In genomic region chrX:2222181-2222790, dm6 we compare ENCODE assay signal across 1 fruit fly cellular context.
A peak's percentile ranks its signal among the peaks of the same experiment; 100 is the strongest.
TF ChIP-seq lines count a peak whose summit lies in the region.

Vinc (minus strand) TSS chrX:2222567.

TF ChIP-seq in whole organism, embryonic, 481 proteins besides CTCF, POLR2A, EP300 and RAD21 (continued from another document):
- TF ChIP-seq usp (GFP tag; optimal IDR thresholded peaks at IDR 0.05; lab: Kevin White, UChicago) (no peak), Ptx1 (GFP tag; IDR thresholded peaks at IDR 0.05; lab: Robert Waterston, UW) (peak; percentile 90), CG12071 (GFP tag; optimal IDR thresholded peaks at IDR 0.05; lab: Kevin White, UChicago) (peak; percentile 78), fd102C (GFP tag; optimal IDR thresholded peaks at IDR 0.05; lab: Kevin White, UChicago) (no peak), salm (tag; optimal IDR thresholded peaks at IDR 0.05; lab: Kevin White, UChicago) (peak; percentile 48), ci (GFP tag; IDR thresholded peaks at IDR 0.05; lab: Robert Waterston, UW) (no peak; the same call in 1 of the 3 replicates), D19B (GFP tag; optimal IDR thresholded peaks at IDR 0.05; lab: Kevin White, UChicago) (peak; percentile 84), gce (GFP tag; IDR thresholded peaks at IDR 0.05; lab: Robert Waterston, UW) (peak; percentile 57; the same call in 1 of the 3 replicates), kah (GFP tag; optimal IDR thresholded peaks at IDR 0.05; lab: Kevin White, UChicago) (peak; percentile 79), Sox102F (GFP tag; optimal IDR thresholded peaks at IDR 0.05; lab: Kevin White, UChicago) (no peak), ems (GFP tag; optimal IDR thresholded peaks at IDR 0.05; lab: Kevin White, UChicago) (peak; percentile 84), CG8281 (tag; optimal IDR thresholded peaks at IDR 0.05; lab: Kevin White, UChicago) (peak; percentile 77), wdn (GFP tag; IDR thresholded peaks at IDR 0.05; lab: Robert Waterston, UW) (peak; percentile 69; the same call in 1 of the 2 replicates), cas (GFP tag; IDR thresholded peaks at IDR 0.05; lab: Robert Waterston, UW) (peak; percentile 68; the same call in 1 of the 2 replicates), CG11696 (GFP tag; IDR thresholded peaks at IDR 0.05; lab: Robert Waterston, UW) (0 out of 2 replicates have a peak, but pooled peaks have one; percentile 16), Sry-β (GFP tag; optimal IDR thresholded peaks at IDR 0.05; lab: Kevin White, UChicago) (peak; percentile 53), wor (GFP tag; IDR thresholded peaks at IDR 0.05; lab: Robert Waterston, UW) (peak; percentile 44; the same call in 1 of the 2 replicates), Dip2 (GFP tag; IDR thresholded peaks at IDR 0.05; lab: Robert Waterston, UW) (no peak), CG6813 (GFP tag; optimal IDR thresholded peaks at IDR 0.05; lab: Kevin White, UChicago) (peak; percentile 85), Mad (GFP tag; optimal IDR thresholded peaks at IDR 0.05; lab: Kevin White, UChicago) (peak; percentile 34), CG13123 (GFP tag; optimal IDR thresholded peaks at IDR 0.05; lab: Kevin White, UChicago) (peak; percentile 49), CG15696 (tag; optimal IDR thresholded peaks at IDR 0.05; lab: Kevin White, UChicago) (peak; percentile 73), Ssrp (tag; optimal IDR thresholded peaks at IDR 0.05; lab: Kevin White, UChicago) (peak; percentile 54), CG8478 (optimal IDR thresholded peaks at IDR 0.05; lab: Kevin White, UChicago) (no peak), gsb-n (tag; optimal IDR thresholded peaks at IDR 0.05; lab: Kevin White, UChicago) (no peak), CG2712 (tag; optimal IDR thresholded peaks at IDR 0.05; lab: Kevin White, UChicago) (peak; percentile 89), CG33557 (GFP tag; optimal IDR thresholded peaks at IDR 0.05; lab: Kevin White, UChicago) (peak; percentile 39), lab (GFP tag; optimal IDR thresholded peaks at IDR 0.05; lab: Kevin White, UChicago) (peak; percentile 96), CG15601 (tag; optimal IDR thresholded peaks at IDR 0.05; lab: Kevin White, UChicago) (peak; percentile 54), da (GFP tag; optimal IDR thresholded peaks at IDR 0.05; lab: Kevin White, UChicago) (no peak), zen2 (GFP tag; IDR thresholded peaks at IDR 0.05; lab: Robert Waterston, UW; ENCODE audit: partially characterized antibody) (peak; percentile 41; the same call in 1 of the 3 replicates), Dll (GFP tag; IDR thresholded peaks at IDR 0.05; lab: Robert Waterston, UW; ENCODE audit: partially characterized antibody) (peak; percentile 50; the same call in 2 of the 4 replicates), CG3838 (GFP tag; optimal IDR thresholded peaks at IDR 0.05; lab: Kevin White, UChicago) (no peak), CG14860 (GFP tag; IDR thresholded peaks at IDR 0.05; lab: Robert Waterston, UW; ENCODE audit: partially characterized antibody) (0 out of 3 replicates have a peak, but pooled peaks have one; percentile 47), CG10321 (GFP tag; IDR thresholded peaks at IDR 0.05; lab: Robert Waterston, UW) (no peak), CG5245 (GFP tag; optimal IDR thresholded peaks at IDR 0.05; lab: Kevin White, UChicago) (peak; percentile 67), CkIIα-i1 (GFP tag; IDR thresholded peaks at IDR 0.05; lab: Robert Waterston, UW) (0 out of 2 replicates have a peak, but pooled peaks have one; percentile 46), CG17385 (GFP tag; optimal IDR thresholded peaks at IDR 0.05; lab: Kevin White, UChicago) (peak; percentile 96), mld (GFP tag; IDR thresholded peaks at IDR 0.05; lab: Robert Waterston, UW; ENCODE audit: partially characterized antibody) (no peak), CG7271 (tag; optimal IDR thresholded peaks at IDR 0.05; lab: Kevin White, UChicago) (no peak), Opbp (GFP tag; IDR thresholded peaks at IDR 0.05; lab: Robert Waterston, UW; ENCODE audit: partially characterized antibody) (peak; percentile 40; the same call in 2 of the 3 replicates), CG15514 (GFP tag; optimal IDR thresholded peaks at IDR 0.05; lab: Kevin White, UChicago) (peak; percentile 86), Vsx1 (GFP tag; optimal IDR thresholded peaks at IDR 0.05; lab: Kevin White, UChicago) (no peak), CG3065 (GFP tag; optimal IDR thresholded peaks at IDR 0.05; lab: Kevin White, UChicago) (no peak), NK7.1 (GFP tag; optimal IDR thresholded peaks at IDR 0.05; lab: Kevin White, UChicago) (peak; percentile 80), E2f2 (GFP tag; IDR thresholded peaks at IDR 0.05; lab: Robert Waterston, UW) (peak; percentile 86), CG2875 (GFP tag; optimal IDR thresholded peaks at IDR 0.05; lab: Kevin White, UChicago) (peak; percentile 26), bowl (GFP tag; IDR thresholded peaks at IDR 0.05; lab: Robert Waterston, UW) (peak; percentile 41; the same call in 1 of the 2 replicates), CG7786 (GFP tag; optimal IDR thresholded peaks at IDR 0.05; lab: Kevin White, UChicago) (peak; percentile 80), Hmx (GFP tag; optimal IDR thresholded peaks at IDR 0.05; lab: Kevin White, UChicago) (peak; percentile 76), schlank (tag; optimal IDR thresholded peaks at IDR 0.05; lab: Kevin White, UChicago) (peak; percentile 45), tap (tag; optimal IDR thresholded peaks at IDR 0.05; lab: Kevin White, UChicago) (peak; percentile 82), danr (GFP tag; IDR thresholded peaks at IDR 0.05; lab: Robert Waterston, UW) (peak; percentile 76), sens-2 (GFP tag; IDR thresholded peaks at IDR 0.05; lab: Robert Waterston, UW) (peak; percentile 64), CG2199 (GFP tag; IDR thresholded peaks at IDR 0.05; lab: Robert Waterston, UW) (0 out of 3 replicates have a peak, but pooled peaks have one; percentile 52), ap (GFP tag; IDR thresholded peaks at IDR 0.05; lab: Robert Waterston, UW) (peak; percentile 67), nmo (GFP tag; optimal IDR thresholded peaks at IDR 0.05; lab: Kevin White, UChicago) (peak; percentile 91), h (optimal IDR thresholded peaks at IDR 0.05; lab: Kevin White, UChicago) (no peak), en (GFP tag; optimal IDR thresholded peaks at IDR 0.05; lab: Kevin White, UChicago) (peak; percentile 82), pzg (GFP tag; optimal IDR thresholded peaks at IDR 0.05; lab: Kevin White, UChicago) (peak; percentile 42), esg (GFP tag; conservative IDR thresholded peaks at IDR 0.05; lab: Robert Waterston, UW) (peak; percentile 83), lilli (GFP tag; optimal IDR thresholded peaks at IDR 0.05; lab: Kevin White, UChicago) (peak; percentile 81), CG11560 (tag; IDR thresholded peaks at IDR 0.05; lab: Robert Waterston, UW) (peak; percentile 64; the same call in 2 of the 3 replicates), zfh2 (GFP tag; optimal IDR thresholded peaks at IDR 0.05; lab: Kevin White, UChicago) (peak; percentile 55), CG14441 (GFP tag; IDR thresholded peaks at IDR 0.05; lab: Robert Waterston, UW) (peak; percentile 84), pan (optimal IDR thresholded peaks at IDR 0.05; lab: Kevin White, UChicago) (no peak), pan (GFP tag; optimal IDR thresholded peaks at IDR 0.05 in 1 of 2, IDR thresholded peaks at IDR 0.05 in 1 of 2) (peak in 1 of 2 experiments; percentile 75), chinmo (GFP tag; IDR thresholded peaks at IDR 0.05; lab: Robert Waterston, UW; ENCODE audit: partially characterized antibody) (no peak), fd96Cb (tag; optimal IDR thresholded peaks at IDR 0.05; lab: Kevin White, UChicago) (peak; percentile 85), sens (GFP tag; lab: Kevin White, UChicago) (peak; percentile 98), gfzf (GFP tag; optimal IDR thresholded peaks at IDR 0.05; lab: Kevin White, UChicago) (no peak), CG4404 (GFP tag; IDR thresholded peaks at IDR 0.05; lab: Robert Waterston, UW) (peak; percentile 70), Elba2 (GFP tag; optimal IDR thresholded peaks at IDR 0.05; lab: Kevin White, UChicago) (no peak), NFAT (GFP tag; IDR thresholded peaks at IDR 0.05; lab: Robert Waterston, UW) (peak; percentile 80), hkb (optimal IDR thresholded peaks at IDR 0.05; lab: Kevin White, UChicago) (no peak), hkb (GFP tag; IDR thresholded peaks at IDR 0.05; lab: Robert Waterston, UW) (peak; percentile 86), Sin3A (optimal IDR thresholded peaks at IDR 0.05; lab: Kevin White, UChicago) (no peak), sug (tag; optimal IDR thresholded peaks at IDR 0.05; lab: Kevin White, UChicago) (peak; percentile 98), CG34224 (GFP tag; IDR thresholded peaks at IDR 0.05; lab: Robert Waterston, UW; ENCODE audit: partially characterized antibody) (0 out of 3 replicates have a peak, but pooled peaks have one; percentile 27), Scr (GFP tag; IDR thresholded peaks at IDR 0.05; lab: Robert Waterston, UW; ENCODE audit: partially characterized antibody) (peak; percentile 43; the same call in 1 of the 2 replicates), ERR (GFP tag; optimal IDR thresholded peaks at IDR 0.05; lab: Kevin White, UChicago) (peak; percentile 78), dan (GFP tag; IDR thresholded peaks at IDR 0.05; lab: Robert Waterston, UW) (no peak), HLH54F (GFP tag; optimal IDR thresholded peaks at IDR 0.05; lab: Kevin White, UChicago) (peak; percentile 71), CG4617 (GFP tag; optimal IDR thresholded peaks at IDR 0.05; lab: Kevin White, UChicago; ENCODE audit: borderline replicate concordance) (peak; percentile 14), Hr78 (GFP tag; optimal IDR thresholded peaks at IDR 0.05; lab: Kevin White, UChicago) (no peak), CG15479 (GFP tag; optimal IDR thresholded peaks at IDR 0.05; lab: Kevin White, UChicago) (no peak), CG8924 (tag; optimal IDR thresholded peaks at IDR 0.05; lab: Kevin White, UChicago) (peak; percentile 76), hth (optimal IDR thresholded peaks at IDR 0.05; lab: Kevin White, UChicago) (no peak), Max (GFP tag; optimal IDR thresholded peaks at IDR 0.05; lab: Kevin White, UChicago) (peak; percentile 81), tgo (GFP tag; IDR thresholded peaks at IDR 0.05; lab: Robert Waterston, UW) (peak; percentile 88), Dad (GFP tag; optimal IDR thresholded peaks at IDR 0.05; lab: Kevin White, UChicago) (peak; percentile 85), Ets65A (GFP tag; lab: Kevin White, UChicago) (peak; percentile 97), CG34376 (GFP tag; optimal IDR thresholded peaks at IDR 0.05; lab: Kevin White, UChicago) (peak; percentile 96), CG17359 (tag; optimal IDR thresholded peaks at IDR 0.05; lab: Kevin White, UChicago) (peak; percentile 90), HLHmδ (GFP tag; optimal IDR thresholded peaks at IDR 0.05; lab: Kevin White, UChicago) (no peak), lola (GFP tag; optimal IDR thresholded peaks at IDR 0.05; lab: Kevin White, UChicago) (peak in 1 of 3 experiments; percentile 65), wek (GFP tag; optimal IDR thresholded peaks at IDR 0.05; lab: Kevin White, UChicago) (no peak), prd (optimal IDR thresholded peaks at IDR 0.05; lab: Kevin White, UChicago) (no peak), prd (GFP tag; IDR thresholded peaks at IDR 0.05; lab: Robert Waterston, UW) (peak; percentile 79), CG8944 (GFP tag; optimal IDR thresholded peaks at IDR 0.05; lab: Kevin White, UChicago) (peak; percentile 57), Stat92E (GFP tag; optimal IDR thresholded peaks at IDR 0.05; lab: Kevin White, UChicago) (peak in 1 of 3 experiments; percentile 42), fd64A (GFP tag; optimal IDR thresholded peaks at IDR 0.05; lab: Kevin White, UChicago) (peak; percentile 69), CG7556 (GFP tag; optimal IDR thresholded peaks at IDR 0.05; lab: Kevin White, UChicago) (peak; percentile 83), CG30403 (GFP tag; optimal IDR thresholded peaks at IDR 0.05; lab: Kevin White, UChicago) (peak; percentile 84), CG8290 (GFP tag; optimal IDR thresholded peaks at IDR 0.05; lab: Kevin White, UChicago) (peak; percentile 57), CG8290 (tag; optimal IDR thresholded peaks at IDR 0.05; lab: Kevin White, UChicago) (no peak), CG3726 (GFP tag; IDR thresholded peaks at IDR 0.05; lab: Robert Waterston, UW) (no peak), Lpt (GFP tag; optimal IDR thresholded peaks at IDR 0.05; lab: Kevin White, UChicago) (no peak), unc-4 (GFP tag; IDR thresholded peaks at IDR 0.05; lab: Robert Waterston, UW; ENCODE audit: partially characterized antibody) (no peak), rib (GFP tag; IDR thresholded peaks at IDR 0.05; lab: Robert Waterston, UW) (peak; percentile 63; the same call in 1 of the 2 replicates), trem (tag; optimal IDR thresholded peaks at IDR 0.05; lab: Kevin White, UChicago) (peak; percentile 81), cg (GFP tag; optimal IDR thresholded peaks at IDR 0.05; lab: Kevin White, UChicago) (peak; percentile 71), Doc3 (GFP tag; IDR thresholded peaks at IDR 0.05; lab: Robert Waterston, UW; ENCODE audit: partially characterized antibody) (no peak), CG32532 (GFP tag; IDR thresholded peaks at IDR 0.05; lab: Robert Waterston, UW) (peak; percentile 91), CG8359 (GFP tag; optimal IDR thresholded peaks at IDR 0.05; lab: Kevin White, UChicago; ENCODE audit: borderline replicate concordance) (peak; percentile 66), row (GFP tag; IDR thresholded peaks at IDR 0.05; lab: Robert Waterston, UW) (peak; percentile 98), CG31224 (GFP tag; IDR thresholded peaks at IDR 0.05; lab: Robert Waterston, UW) (peak; percentile 81)
